Worm (Caenorhabditis elegans): ENCODE data around the gene Y57A10C.11.

ce11 chrII:12401791-12402190 lies 12.9 kb downstream of the Y57A10C.11 start, which contains the start of gene sre-29:
- TF ChIP-seq nhr-25 (tag; optimal IDR thresholded peaks at IDR 0.05) (no peak), nhr-76 (tag; optimal IDR thresholded peaks at IDR 0.05) (no peak), skn-1 (tag; optimal IDR thresholded peaks at IDR 0.05) (no peak), egl-27 (tag; optimal IDR thresholded peaks at IDR 0.05) (no peak), nhr-237 (tag; optimal IDR thresholded peaks at IDR 0.05) (no peak), ceh-16 (tag; optimal IDR thresholded peaks at IDR 0.05) (no peak), hmg-11 (tag; optimal IDR thresholded peaks at IDR 0.05) (no peak)

Data from whole organism, L3 larva.